Fruit fly (Drosophila melanogaster) whole organism, wandering third instar larva: Measurements from ENCODE around the gene CG6293.

ENCODE experiments used
- Abd-B ChIP-seq: fragments of >200 bp; optimal IDR thresholded peaks from 2 replicates; lab custom pipeline; 2017; ENCODE audit warnings: missing biosample characterization, missing genetic modification characterization
- CG32264 ChIP-seq: fragments of 200-800 bp; sonication (Bioruptor generic); optimal IDR thresholded peaks from 2 replicates; lab custom pipeline; 2016; ENCODE audit warnings: missing biosample characterization, missing genetic modification characterization
- CG9705 ChIP-seq: fragments of 200-800 bp; sonication (Bioruptor generic); optimal IDR thresholded peaks from 2 replicates; lab custom pipeline; 2018; ENCODE audit warnings: missing biosample characterization, mild to moderate bottlenecking, missing genetic modification characterization
- CrebA ChIP-seq: fragments of 200-800 bp; sonication (Bioruptor generic); optimal IDR thresholded peaks from 2 replicates; lab custom pipeline; 2016; ENCODE audit warnings: missing biosample characterization, mild to moderate bottlenecking, missing genetic modification characterization, borderline replicate concordance
- Dfd ChIP-seq: fragments of >200 bp; optimal IDR thresholded peaks from 2 replicates; lab custom pipeline; 2017; ENCODE audit warnings: missing biosample characterization, missing genetic modification characterization
- Dif ChIP-seq: fragments of 200-275, 200-300 bp; sonication (Bioruptor generic); optimal IDR thresholded peaks from 2 replicates; lab custom pipeline; 2018; ENCODE audit warnings: missing biosample characterization, missing genetic modification characterization; ENCODE audit not compliant: partially characterized antibody
- GATAd ChIP-seq: sonication (Bioruptor generic); optimal IDR thresholded peaks from 2 replicates; lab custom pipeline; 2016; ENCODE audit warnings: missing biosample characterization, missing genetic modification characterization
- HLH106 ChIP-seq: fragments of 200-800 bp; optimal IDR thresholded peaks from 3 replicates; lab custom pipeline; 2019; ENCODE audit warnings: missing biosample characterization, mild to moderate bottlenecking, missing genetic modification characterization, moderate library complexity
- Hnf4 ChIP-seq: fragments of 200-800 bp; sonication (Bioruptor generic); optimal IDR thresholded peaks from 2 replicates; lab custom pipeline; 2016; ENCODE audit warnings: missing biosample characterization, mild to moderate bottlenecking, missing genetic modification characterization
- Hr78 ChIP-seq: fragments of >200 bp; optimal IDR thresholded peaks from 2 replicates; lab custom pipeline; 2017; ENCODE audit warnings: missing biosample characterization, missing genetic modification characterization
- Hr83 ChIP-seq: fragments of 200-300 bp; sonication (Bioruptor generic); optimal IDR thresholded peaks from 2 replicates; lab custom pipeline; 2016; ENCODE audit warnings: missing biosample characterization, mild to moderate bottlenecking, missing genetic modification characterization, moderate library complexity; ENCODE audit not compliant: poor library complexity, severe bottlenecking
- Jra ChIP-seq: sonication (Bioruptor generic); optimal IDR thresholded peaks from 2 replicates; lab custom pipeline; 2016; ENCODE audit warnings: missing biosample characterization, missing genetic modification characterization
- Mio ChIP-seq: sonication (Bioruptor generic); optimal IDR thresholded peaks from 2 replicates; lab custom pipeline; 2016; ENCODE audit warnings: missing biosample characterization, missing genetic modification characterization
- Myc ChIP-seq: fragments of >200 bp; optimal IDR thresholded peaks from 2 replicates; lab custom pipeline; 2017
- N ChIP-seq: fragments of >200 bp; optimal IDR thresholded peaks from 2 replicates; lab custom pipeline; 2018; ENCODE audit warnings: missing biosample characterization, missing external identifiers, missing genetic modification characterization
- OdsH ChIP-seq: fragments of 200-800 bp; sonication (Bioruptor generic); optimal IDR thresholded peaks from 2 replicates; lab custom pipeline; 2016; ENCODE audit warnings: missing biosample characterization, mild to moderate bottlenecking, missing genetic modification characterization
- Rel ChIP-seq, 2 experiments: fragments of 200-800 bp; sonication (Bioruptor generic) in 1 of 2; optimal IDR thresholded peaks; 2 replicates in 1 of 2; 3 replicates in 1 of 2; lab custom pipeline; 2016 to 2019; ENCODE audit warnings: mild to moderate bottlenecking in 2 of 2, missing biosample characterization in 2 of 2, missing genetic modification characterization in 2 of 2, moderate library complexity in 1 of 2
- Sp1 ChIP-seq: fragments of 200-800 bp; sonication (Bioruptor generic); optimal IDR thresholded peaks from 3 replicates; lab custom pipeline; 2019; ENCODE audit warnings: missing biosample characterization, mild to moderate bottlenecking, missing genetic modification characterization, moderate library complexity
- Vsx2 ChIP-seq: fragments of 200-300, 225-300 bp; sonication (Bioruptor generic); optimal IDR thresholded peaks from 2 replicates; lab custom pipeline; 2018; ENCODE audit warnings: missing biosample characterization, missing genetic modification characterization; ENCODE audit not compliant: partially characterized antibody
- br ChIP-seq: fragments of 200-800 bp; sonication (Bioruptor generic); optimal IDR thresholded peaks from 2 replicates; lab custom pipeline; 2016; ENCODE audit warnings: missing biosample characterization, missing genetic modification characterization
- brk ChIP-seq: fragments of 200-800 bp; sonication (Bioruptor generic); optimal IDR thresholded peaks from 2 replicates; lab custom pipeline; 2016; ENCODE audit warnings: missing biosample characterization, mild to moderate bottlenecking, missing genetic modification characterization
- dl ChIP-seq, 2 experiments: fragments of 175-275, 200-275 bp in 1 of 2; fragments of 200-275 bp in 1 of 2; sonication (Bioruptor generic); optimal IDR thresholded peaks; lab custom pipeline; 2018; ENCODE audit warnings: mild to moderate bottlenecking in 2 of 2, missing biosample characterization in 2 of 2, missing genetic modification characterization in 2 of 2, moderate library complexity in 2 of 2; ENCODE audit not compliant: partially characterized antibody in 2 of 2, insufficient read depth in 1 of 2
- dmrt93B ChIP-seq: fragments of 200-800 bp; sonication (Bioruptor generic); optimal IDR thresholded peaks from 2 replicates; lab custom pipeline; 2018; ENCODE audit warnings: missing biosample characterization, mild to moderate bottlenecking, missing genetic modification characterization
- dsf ChIP-seq: sonication (Bioruptor generic); optimal IDR thresholded peaks from 2 replicates; lab custom pipeline; 2016; ENCODE audit warnings: missing biosample characterization, missing genetic modification characterization, borderline replicate concordance
- ey ChIP-seq: fragments of 200-800 bp; sonication (Bioruptor generic); optimal IDR thresholded peaks from 2 replicates; lab custom pipeline; 2016; ENCODE audit warnings: missing biosample characterization, missing genetic modification characterization
- foxo ChIP-seq, 2 experiments: fragments of 200-800 bp; sonication (Bioruptor generic); optimal IDR thresholded peaks; 2 replicates in 1 of 2; 3 replicates in 1 of 2; lab custom pipeline; 2016 to 2017; ENCODE audit warnings: missing biosample characterization in 2 of 2, missing genetic modification characterization in 2 of 2
- fru ChIP-seq: fragments of 200-800 bp; sonication (Bioruptor generic); optimal IDR thresholded peaks from 3 replicates; lab custom pipeline; 2016; ENCODE audit warnings: missing biosample characterization, mild to moderate bottlenecking, missing genetic modification characterization
- h ChIP-seq: fragments of 200-800 bp; sonication (Bioruptor generic); optimal IDR thresholded peaks from 3 replicates; lab custom pipeline; 2016; ENCODE audit warnings: missing biosample characterization, mild to moderate bottlenecking, missing genetic modification characterization
- jim ChIP-seq: fragments of 175-275, 200-325 bp; sonication (Bioruptor generic); optimal IDR thresholded peaks from 2 replicates; lab custom pipeline; 2016; ENCODE audit warnings: missing biosample characterization, mild to moderate bottlenecking, missing genetic modification characterization
- lola ChIP-seq: fragments of >200 bp; optimal IDR thresholded peaks from 2 replicates; lab custom pipeline; 2017; ENCODE audit warnings: missing biosample characterization, missing genetic modification characterization
- pan ChIP-seq: fragments of >200 bp; optimal IDR thresholded peaks from 2 replicates; lab custom pipeline; 2017
- psq ChIP-seq: fragments of 200-800 bp; sonication (Bioruptor generic); optimal IDR thresholded peaks from 3 replicates; lab custom pipeline; 2017; ENCODE audit warnings: missing biosample characterization, mild to moderate bottlenecking, missing genetic modification characterization, moderate library complexity
- rgr ChIP-seq: fragments of 200-800 bp; sonication (Bioruptor generic); optimal IDR thresholded peaks from 3 replicates; lab custom pipeline; 2016; ENCODE audit warnings: missing biosample characterization, mild to moderate bottlenecking, missing genetic modification characterization
- sage ChIP-seq: fragments of 200-800 bp; sonication (Bioruptor generic); optimal IDR thresholded peaks from 2 replicates; lab custom pipeline; 2016; ENCODE audit warnings: missing biosample characterization, mild to moderate bottlenecking, missing genetic modification characterization
- sv ChIP-seq: fragments of 200-800 bp; sonication (Bioruptor generic); optimal IDR thresholded peaks from 3 replicates; lab custom pipeline; 2016; ENCODE audit warnings: missing biosample characterization, missing genetic modification characterization
- tai ChIP-seq: sonication (Bioruptor generic); optimal IDR thresholded peaks from 2 replicates; lab custom pipeline; 2016; ENCODE audit warnings: missing biosample characterization, missing genetic modification characterization
- usp ChIP-seq: fragments of >200 bp; optimal IDR thresholded peaks from 2 replicates; lab custom pipeline; 2017; ENCODE audit warnings: missing biosample characterization, missing genetic modification characterization
- woc ChIP-seq: sonication (Bioruptor generic); optimal IDR thresholded peaks from 2 replicates; lab custom pipeline; 2016; ENCODE audit warnings: missing biosample characterization, mild to moderate bottlenecking, missing genetic modification characterization

Gene CG6293

DNA sequence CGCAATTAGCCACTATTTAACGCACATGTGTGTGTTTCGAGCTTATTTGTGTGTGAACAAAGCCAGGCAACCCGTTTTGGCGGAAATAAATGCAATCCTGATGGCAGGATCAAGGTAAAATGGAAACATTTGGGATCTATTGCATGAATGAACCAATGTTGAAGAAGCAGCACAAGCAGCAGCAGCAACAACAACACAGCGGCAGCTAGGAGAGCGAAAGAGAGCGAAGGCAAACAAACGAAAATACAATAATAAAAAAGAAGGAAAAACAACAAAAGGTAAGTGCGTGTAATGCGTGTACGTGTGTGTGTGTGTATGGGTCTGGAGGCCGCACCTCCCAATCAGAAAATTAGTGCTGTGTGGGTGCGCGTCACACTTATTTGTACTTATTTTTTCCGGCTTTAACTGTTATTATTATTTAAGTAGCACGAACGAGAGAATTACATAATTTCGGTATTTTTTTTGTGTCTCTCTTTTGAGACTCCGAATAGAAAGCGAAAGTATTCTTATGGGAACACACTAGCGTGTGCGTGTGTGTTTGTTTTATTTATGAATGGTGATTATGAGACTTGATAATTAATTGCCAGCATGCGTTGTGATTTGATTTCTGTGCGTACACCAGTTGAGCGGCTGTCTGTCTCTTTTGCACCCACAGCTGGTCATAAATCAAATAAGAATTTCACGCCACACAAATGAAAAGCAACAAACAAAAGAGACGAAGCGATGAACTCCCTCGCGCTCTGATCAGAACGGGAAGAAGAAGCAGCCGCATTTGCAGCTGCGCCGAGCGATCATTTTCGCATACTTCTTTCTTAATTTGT lies 46.6 kb downstream of the CG6293 start:
- TF ChIP-seq br (GFP tag; lab: Kevin White, UChicago) (no peak), psq (GFP tag; lab: Kevin White, UChicago) (no peak), Abd-B (GFP tag; lab: Kevin White, UChicago) (no peak), HLH106 (tag; lab: Kevin White, UChicago) (no peak), dmrt93B (GFP tag; lab: Kevin White, UChicago) (no peak), Vsx2 (GFP tag; lab: Kevin White, UChicago) (no peak), fru (no peak)
- TF ChIP-seq, all 38 proteins: peak for 0

DNA sequence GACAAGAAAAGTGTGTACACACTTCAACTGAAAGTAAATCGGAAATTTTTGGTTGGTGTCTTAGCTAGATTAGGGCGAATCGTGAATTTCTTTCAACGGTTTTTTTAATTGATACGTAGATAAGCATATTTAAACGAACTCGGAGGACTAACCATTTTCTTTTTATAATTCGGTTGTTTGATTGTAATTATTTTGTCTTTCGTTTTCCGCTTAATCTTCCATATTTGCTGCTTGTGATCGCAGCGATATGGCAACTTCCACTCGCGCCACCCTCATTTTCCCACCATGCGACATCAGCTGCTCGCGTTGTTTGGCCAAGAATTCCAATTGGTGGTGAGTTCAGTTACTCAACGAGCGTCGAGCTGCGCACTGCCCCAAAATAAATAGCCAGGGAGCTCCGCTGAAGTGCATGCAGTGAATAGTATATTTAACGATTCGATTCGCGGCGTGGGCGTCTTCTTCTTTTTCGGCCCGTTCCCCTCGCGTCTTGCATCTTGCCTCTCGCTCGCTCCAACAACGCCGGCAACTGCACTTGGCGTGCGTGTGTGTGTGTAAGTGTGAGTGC lies 47.4 kb downstream of the CG6293 start, which contains the start of gene Nuak:
Gene Nuak (plus strand): TSS at position 335 of the 565 bp plus-strand sequence.
- TF ChIP-seq Jra (GFP tag; lab: Kevin White, UChicago) (peak; percentile 73), psq (GFP tag; lab: Kevin White, UChicago) (peak; percentile 67), Myc (lab: Kevin White, UChicago) (peak; percentile 40), brk (GFP tag; lab: Kevin White, UChicago) (peak; percentile 84), lola (GFP tag; lab: Kevin White, UChicago) (no peak), tai (peak; percentile 93), Dif (GFP tag; lab: Kevin White, UChicago) (peak; percentile 86), jim (peak; percentile 49), br (GFP tag; lab: Kevin White, UChicago) (peak; percentile 81), Hnf4 (GFP tag; lab: Kevin White, UChicago) (peak; percentile 88), fru (peak; percentile 86), ey (GFP tag; lab: Kevin White, UChicago) (peak; percentile 90), CrebA (peak; percentile 45), woc (GFP tag; lab: Kevin White, UChicago) (peak; percentile 90), HLH106 (tag; lab: Kevin White, UChicago) (peak; percentile 88), Mio (GFP tag; lab: Kevin White, UChicago) (peak; percentile 56), Abd-B (GFP tag; lab: Kevin White, UChicago) (no peak), foxo (GFP tag; optimal IDR thresholded peaks at IDR 0.05; lab: Kevin White, UChicago) (peak in 1 of 2 experiments; percentile 97), Sp1 (GFP tag; lab: Kevin White, UChicago) (peak; percentile 65), Hr83 (GFP tag; lab: Kevin White, UChicago) (peak; percentile 90), h (GFP tag; lab: Kevin White, UChicago) (peak; percentile 88), sv (peak; percentile 92), CG9705 (GFP tag; lab: Kevin White, UChicago) (peak; percentile 70), pan (no peak), usp (no peak), CG32264 (GFP tag; lab: Kevin White, UChicago) (peak; percentile 73), Rel (GFP tag; optimal IDR thresholded peaks at IDR 0.05; lab: Kevin White, UChicago) (no peak), Rel (tag; optimal IDR thresholded peaks at IDR 0.05; lab: Kevin White, UChicago) (peak; percentile 56), Dfd (no peak), dmrt93B (GFP tag; lab: Kevin White, UChicago) (peak; percentile 75), sage (GFP tag; lab: Kevin White, UChicago) (no peak), GATAd (GFP tag; lab: Kevin White, UChicago) (peak; percentile 76), rgr (GFP tag; lab: Kevin White, UChicago) (peak; percentile 87), OdsH (peak; percentile 78), Vsx2 (GFP tag; lab: Kevin White, UChicago) (peak; percentile 78), Hr78 (GFP tag; lab: Kevin White, UChicago) (no peak), dl (GFP tag; optimal IDR thresholded peaks at IDR 0.05; lab: Kevin White, UChicago; ENCODE audit: insufficient read depth in 1 of 2, partially characterized antibody in 2 of 2) (peak; percentile 16 to 32), dsf (peak; percentile 49), N (GFP tag; lab: Kevin White, UChicago) (no peak)
